Fruit fly (Drosophila melanogaster): Measurements from ENCODE around the gene Hsp67Bc.

Hsp67Bc gene

DNA sequence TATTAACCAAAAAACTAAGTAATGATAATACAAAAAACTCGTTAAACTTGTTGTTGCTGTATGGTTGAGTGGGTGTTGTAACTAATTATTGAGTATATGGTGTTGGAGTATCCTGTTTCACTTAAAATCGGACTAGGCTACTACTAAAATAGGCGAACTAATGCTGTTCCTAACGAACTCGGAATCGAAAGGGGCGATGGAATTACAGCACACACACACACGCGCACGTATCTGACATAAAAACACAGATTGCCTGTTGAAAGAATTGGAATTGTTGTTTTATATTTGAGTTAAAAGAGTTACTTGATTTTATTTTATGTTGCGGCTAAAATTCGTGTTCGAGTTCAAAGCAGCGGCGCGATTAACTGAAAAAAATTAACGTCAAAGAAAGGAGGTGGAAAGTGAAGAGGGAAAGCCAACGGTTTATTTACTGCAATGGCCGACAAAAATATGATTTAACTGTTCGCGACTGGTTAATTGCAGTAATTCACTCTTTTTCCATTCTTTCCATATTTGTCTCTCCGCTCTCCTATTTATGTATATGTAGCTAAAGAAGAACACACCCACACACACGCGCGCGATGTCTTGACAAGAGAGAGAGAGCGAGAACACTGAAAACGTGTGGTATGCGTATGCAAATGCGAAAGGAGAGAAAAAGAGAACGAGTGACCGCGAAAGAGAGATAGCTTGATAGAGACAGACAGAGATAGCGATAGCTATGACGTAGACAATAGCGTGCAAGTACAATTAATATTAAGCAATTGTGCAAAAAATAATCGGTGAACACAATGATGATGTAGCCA, 29.3 kb upstream of the Hsp67Bc start (continued):
- TF ChIP-seq PHDP (tag; optimal IDR thresholded peaks at IDR 0.05) (no peak), dan (GFP tag; IDR thresholded peaks at IDR 0.05) (no peak), Abd-B (GFP tag; optimal IDR thresholded peaks at IDR 0.05) (no peak), CG17385 (GFP tag; optimal IDR thresholded peaks at IDR 0.05) (peak; percentile 11), CG2199 (GFP tag; IDR thresholded peaks at IDR 0.05) (no peak), inv (GFP tag; IDR thresholded peaks at IDR 0.05; ENCODE audit: partially characterized antibody) (no peak), CG12155 (GFP tag; optimal IDR thresholded peaks at IDR 0.05) (no peak), slou (GFP tag; optimal IDR thresholded peaks at IDR 0.05) (no peak), bsh (GFP tag; optimal IDR thresholded peaks at IDR 0.05) (peak in 1 of 2 experiments; percentile 12), Eip74EF (GFP tag; optimal IDR thresholded peaks at IDR 0.05) (no peak), H2.0 (GFP tag; IDR thresholded peaks at IDR 0.05) (no peak), CG7745 (tag; optimal IDR thresholded peaks at IDR 0.05) (no peak), CG15479 (GFP tag; optimal IDR thresholded peaks at IDR 0.05) (peak; percentile 91), gsb (GFP tag; IDR thresholded peaks at IDR 0.05) (no peak), CG11695 (GFP tag; IDR thresholded peaks at IDR 0.05) (0 out of 3 replicates have a peak, but pooled peaks have one; percentile 6), CTCF (GFP tag; optimal IDR thresholded peaks at IDR 0.05) (no peak), croc (GFP tag; conservative IDR thresholded peaks at IDR 0.05) (no peak), Ets97D (GFP tag; optimal IDR thresholded peaks at IDR 0.05) (no peak), Deaf1 (tag; optimal IDR thresholded peaks at IDR 0.05) (no peak), CG11696 (GFP tag; IDR thresholded peaks at IDR 0.05) (no peak), gro (GFP tag; optimal IDR thresholded peaks at IDR 0.05) (no peak), toy (GFP tag; IDR thresholded peaks at IDR 0.05) (no peak), sob (GFP tag; IDR thresholded peaks at IDR 0.05) (no peak), Opbp (GFP tag; IDR thresholded peaks at IDR 0.05; ENCODE audit: partially characterized antibody) (no peak), Lim3 (GFP tag; IDR thresholded peaks at IDR 0.05) (no peak), CG1792 (GFP tag; optimal IDR thresholded peaks at IDR 0.05) (no peak), CG34422 (GFP tag; IDR thresholded peaks at IDR 0.05) (peak; percentile 6; the same call in 1 of the 3 replicates), CG7963 (GFP tag; IDR thresholded peaks at IDR 0.05; ENCODE audit: partially characterized antibody) (no peak), Mrtf (GFP tag; IDR thresholded peaks at IDR 0.05) (no peak), HmgZ (tag; optimal IDR thresholded peaks at IDR 0.05) (no peak), trh (GFP tag; optimal IDR thresholded peaks at IDR 0.05) (no peak), CG30403 (GFP tag; optimal IDR thresholded peaks at IDR 0.05) (no peak), Blimp-1 (GFP tag; optimal IDR thresholded peaks at IDR 0.05) (no peak), tx (GFP tag; optimal IDR thresholded peaks at IDR 0.05) (no peak), ab (GFP tag; optimal IDR thresholded peaks at IDR 0.05) (no peak), eve (GFP tag; optimal IDR thresholded peaks at IDR 0.05) (peak in 1 of 2 experiments; percentile 85), sug (tag; optimal IDR thresholded peaks at IDR 0.05) (peak; percentile 76), CG33213 (GFP tag; optimal IDR thresholded peaks at IDR 0.05) (no peak), lola (GFP tag; optimal IDR thresholded peaks at IDR 0.05) (peak in 1 of 3 experiments; percentile 73), vfl (GFP tag; optimal IDR thresholded peaks at IDR 0.05) (no peak), Sox102F (GFP tag; optimal IDR thresholded peaks at IDR 0.05) (no peak), CG9876 (GFP tag; optimal IDR thresholded peaks at IDR 0.05) (no peak), lilli (GFP tag; optimal IDR thresholded peaks at IDR 0.05) (no peak), Hsf (GFP tag; optimal IDR thresholded peaks at IDR 0.05) (no peak), lbe (GFP tag; optimal IDR thresholded peaks at IDR 0.05) (peak; percentile 14), esg (GFP tag; conservative IDR thresholded peaks at IDR 0.05) (no peak), rib (GFP tag; IDR thresholded peaks at IDR 0.05) (no peak; the same call in 1 of the 2 replicates), vvl (GFP tag; IDR thresholded peaks at IDR 0.05) (peak; percentile 85), CG9609 (GFP tag; optimal IDR thresholded peaks at IDR 0.05) (no peak), scrt (GFP tag; optimal IDR thresholded peaks at IDR 0.05) (no peak)

Data from whole organism, embryonic.